Worm (Caenorhabditis elegans): ENCODE data around the gene irld-36.
A peak's percentile ranks its signal among the peaks of the same experiment; 100 is the strongest.

irld-36 gene

ce11 chrII:1663516-1663915 lies 15.7 kb upstream of the irld-36 start, which contains the start of gene duxl-1:
duxl-1 (plus strand) TSS chrII:1663699.
- TF ChIP-seq lsy-2 (tag; optimal IDR thresholded peaks at IDR 0.05) (no peak), unc-62 (GFP tag; optimal IDR thresholded peaks at IDR 0.05) (no peak), unc-120 (tag; optimal IDR thresholded peaks at IDR 0.05; ENCODE audit: poor library complexity, severe bottlenecking) (no peak), sem-2 (GFP tag; optimal IDR thresholded peaks at IDR 0.05) (no peak), mep-1 (tag; optimal IDR thresholded peaks at IDR 0.05) (peak; percentile 10), snpc-4 (tag; optimal IDR thresholded peaks at IDR 0.05) (no peak), sptf-1 (tag; optimal IDR thresholded peaks at IDR 0.05) (no peak), mls-2 (tag; optimal IDR thresholded peaks at IDR 0.05) (no peak), nhr-28 (tag; optimal IDR thresholded peaks at IDR 0.05) (no peak), cnd-1 (tag; optimal IDR thresholded peaks at IDR 0.05) (peak; percentile 21), ces-1 (GFP tag; optimal IDR thresholded peaks at IDR 0.05) (no peak), elt-1 (tag; optimal IDR thresholded peaks at IDR 0.05; ENCODE audit: borderline replicate concordance, insufficient read depth) (no peak), pha-4 (tag; optimal IDR thresholded peaks at IDR 0.05) (peak; percentile 31), ceh-83 (GFP tag; optimal IDR thresholded peaks at IDR 0.05) (no peak), tbx-8 (GFP tag; optimal IDR thresholded peaks at IDR 0.05) (no peak), ceh-43 (GFP tag; optimal IDR thresholded peaks at IDR 0.05) (no peak), unc-39 (tag; optimal IDR thresholded peaks at IDR 0.05) (no peak), nhr-12 (tag; optimal IDR thresholded peaks at IDR 0.05) (no peak), ztf-11 (tag; optimal IDR thresholded peaks at IDR 0.05) (peak; percentile 45), lin-13 (tag; optimal IDR thresholded peaks at IDR 0.05) (no peak), zip-8 (tag; optimal IDR thresholded peaks at IDR 0.05) (peak; percentile 8), hlh-1 (tag; optimal IDR thresholded peaks at IDR 0.05) (no peak), ceh-39 (tag; optimal IDR thresholded peaks at IDR 0.05) (peak; percentile 93), M03D4.4 (tag; optimal IDR thresholded peaks at IDR 0.05) (no peak), ham-2 (GFP tag; optimal IDR thresholded peaks at IDR 0.05) (no peak), elt-3 (tag; optimal IDR thresholded peaks at IDR 0.05) (no peak), nhr-76 (tag; optimal IDR thresholded peaks at IDR 0.05) (no peak), flh-1 (GFP tag; optimal IDR thresholded peaks at IDR 0.05) (no peak)

ce11 chrII:1666025-1666424 lies 13.2 kb upstream of the irld-36 start, which contains the start of gene srlf-29:
srlf-29 (plus strand) TSS chrII:1666325.
- no peak for TF ChIP-seq elt-1 (tag; optimal IDR thresholded peaks at IDR 0.05; ENCODE audit: borderline replicate concordance, insufficient read depth)
- no peak for TF ChIP-seq nhr-2 (tag; optimal IDR thresholded peaks at IDR 0.05)
- no peak for TF ChIP-seq ceh-83 (GFP tag; optimal IDR thresholded peaks at IDR 0.05)
- TF ChIP-seq nhr-237 (tag; optimal IDR thresholded peaks at IDR 0.05), result no peak

ce11 chrII:1668913-1669312 lies 10.3 kb upstream of the irld-36 start, which contains the start of gene srw-97:
srw-97 (minus strand) TSS chrII:1669013.
- TF ChIP-seq sem-2 (GFP tag; optimal IDR thresholded peaks at IDR 0.05), result no peak
- TF ChIP-seq bed-3 (GFP tag; optimal IDR thresholded peaks at IDR 0.05), result no peak
- TF ChIP-seq nhr-76 (tag; optimal IDR thresholded peaks at IDR 0.05), result no peak

ce11 chrII:1670260-1670879 lies 8.8 kb upstream of the irld-36 start, which contains the start of gene nhx-6:
nhx-6 (plus strand) TSS chrII:1670829.
- TF ChIP-seq unc-62 (GFP tag; optimal IDR thresholded peaks at IDR 0.05) (no peak), unc-120 (tag; optimal IDR thresholded peaks at IDR 0.05; ENCODE audit: poor library complexity, severe bottlenecking) (no peak), elt-1 (tag; optimal IDR thresholded peaks at IDR 0.05; ENCODE audit: borderline replicate concordance, insufficient read depth) (no peak), sem-2 (GFP tag; optimal IDR thresholded peaks at IDR 0.05) (no peak), lin-13 (tag; optimal IDR thresholded peaks at IDR 0.05) (no peak), snpc-4 (tag; optimal IDR thresholded peaks at IDR 0.05) (no peak), mab-5 (tag; optimal IDR thresholded peaks at IDR 0.05) (no peak), mls-2 (tag; optimal IDR thresholded peaks at IDR 0.05) (no peak), ceh-43 (GFP tag; optimal IDR thresholded peaks at IDR 0.05) (no peak), tbx-8 (GFP tag; optimal IDR thresholded peaks at IDR 0.05) (no peak), mep-1 (tag; optimal IDR thresholded peaks at IDR 0.05) (no peak), pha-4 (tag; optimal IDR thresholded peaks at IDR 0.05) (no peak), M03D4.4 (tag; optimal IDR thresholded peaks at IDR 0.05) (no peak), nhr-237 (tag; optimal IDR thresholded peaks at IDR 0.05) (no peak), ces-1 (GFP tag; optimal IDR thresholded peaks at IDR 0.05) (no peak), sptf-1 (tag; optimal IDR thresholded peaks at IDR 0.05) (no peak)
